Fruit fly (Drosophila melanogaster): Measurements from ENCODE around the gene Eig71Ei.

DNA sequence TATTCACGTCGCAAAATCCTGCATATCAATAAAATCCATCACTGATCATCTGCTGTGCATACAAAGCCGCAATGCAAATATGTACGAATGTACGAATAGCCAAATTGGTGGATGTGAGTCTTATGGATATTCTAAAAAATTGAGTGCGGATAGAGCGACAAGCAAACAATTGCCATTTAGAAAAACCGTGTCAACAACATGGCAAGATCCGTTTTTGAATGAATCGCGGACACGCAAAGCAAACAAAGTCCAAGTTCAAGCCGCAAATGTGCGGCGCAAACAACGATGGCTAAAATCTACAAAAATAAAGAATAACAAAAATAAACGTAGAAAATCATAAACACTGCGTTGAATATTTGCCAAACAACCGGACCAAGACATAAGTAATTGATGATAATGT lies 30.0 kb downstream of the Eig71Ei start:
- no peak for TF ChIP-seq woc (GFP tag; optimal IDR thresholded peaks at IDR 0.05)
- TF ChIP-seq Hr83 (GFP tag; optimal IDR thresholded peaks at IDR 0.05; ENCODE audit: poor library complexity, severe bottlenecking), result no peak
- TF ChIP-seq sv (GFP tag; optimal IDR thresholded peaks at IDR 0.05), result no peak
- TF ChIP-seq usp (GFP tag; optimal IDR thresholded peaks at IDR 0.05), result no peak

All from whole organism, wandering third instar larva.